Worm (Caenorhabditis elegans): ENCODE measurements around the gene R02F2.6.
A peak's percentile ranks its signal among the peaks of the same experiment; 100 is the strongest.

Gene R02F2.6

DNA sequence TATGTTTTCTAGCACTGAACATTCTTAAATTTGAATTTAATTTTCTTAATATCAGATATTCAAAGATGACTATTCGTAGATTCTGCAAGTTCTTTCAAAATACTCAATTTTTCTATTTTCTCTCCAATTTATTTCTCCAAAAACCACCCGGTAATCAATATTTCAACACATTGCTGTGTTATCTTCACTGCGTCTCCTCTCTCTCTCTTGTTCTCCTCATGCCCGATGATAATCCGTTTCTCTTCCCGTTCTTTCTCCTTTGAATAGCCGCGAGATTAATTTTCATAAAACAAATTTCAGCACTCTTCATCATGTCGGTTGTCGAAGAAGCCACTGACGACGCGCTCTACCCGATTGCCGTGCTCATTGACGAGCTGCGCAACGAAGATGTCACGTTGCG lies 28.3 kb downstream of the R02F2.6 start, which contains the start of gene paa-1:
paa-1 (plus strand) TSS at position 301 of the 400 bp plus-strand sequence.
- TF ChIP-seq ceh-39 (tag; optimal IDR thresholded peaks at IDR 0.05) (no peak), nhr-12 (tag; optimal IDR thresholded peaks at IDR 0.05) (no peak), drap-1 (GFP tag; optimal IDR thresholded peaks at IDR 0.05) (no peak), cnd-1 (tag; optimal IDR thresholded peaks at IDR 0.05) (no peak), unc-120 (tag; optimal IDR thresholded peaks at IDR 0.05; ENCODE audit: poor library complexity, severe bottlenecking) (no peak), lin-13 (tag; optimal IDR thresholded peaks at IDR 0.05) (no peak), lsy-2 (tag; optimal IDR thresholded peaks at IDR 0.05) (no peak), mab-5 (tag; optimal IDR thresholded peaks at IDR 0.05) (no peak), zip-8 (tag; optimal IDR thresholded peaks at IDR 0.05) (no peak), ham-2 (GFP tag; optimal IDR thresholded peaks at IDR 0.05) (no peak), sem-2 (GFP tag; optimal IDR thresholded peaks at IDR 0.05) (no peak), nhr-28 (tag; optimal IDR thresholded peaks at IDR 0.05) (no peak), ceh-83 (GFP tag; optimal IDR thresholded peaks at IDR 0.05) (no peak), tbx-8 (GFP tag; optimal IDR thresholded peaks at IDR 0.05) (no peak)

DNA sequence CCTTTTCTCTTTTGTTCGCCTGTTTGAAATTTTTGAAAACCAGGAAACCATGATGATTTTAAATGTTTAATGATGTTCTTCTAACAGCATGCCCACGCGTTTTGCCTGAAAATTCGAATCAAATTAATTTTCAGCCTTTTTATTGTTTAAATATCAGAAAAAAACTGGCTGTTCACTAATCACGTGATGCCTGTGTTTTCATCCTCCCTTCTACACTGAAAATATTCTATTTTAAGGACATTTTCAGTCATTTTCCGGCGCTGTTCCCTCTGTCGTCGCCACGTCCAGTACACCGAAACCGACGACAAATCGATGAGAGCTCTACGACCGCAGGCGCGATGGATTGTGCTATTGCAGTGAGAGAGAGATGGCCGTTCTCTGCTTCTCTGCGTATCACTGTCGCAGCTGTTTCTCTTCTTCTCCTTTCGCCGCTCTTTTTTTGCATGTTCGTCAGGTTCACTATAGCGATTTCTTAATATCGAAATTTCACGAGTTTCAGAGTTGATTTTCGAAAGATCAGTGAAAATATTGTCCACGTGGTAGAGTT lies 28.9 kb downstream of the R02F2.6 start, which contains the start of gene F48E8.8:
F48E8.8 (minus strand) TSS at position 51 of the 547 bp plus-strand sequence.
- TF ChIP-seq ceh-43 (GFP tag; optimal IDR thresholded peaks at IDR 0.05) = no peak
- TF ChIP-seq ceh-39 (tag; optimal IDR thresholded peaks at IDR 0.05) = no peak
- TF ChIP-seq ceh-83 (GFP tag; optimal IDR thresholded peaks at IDR 0.05) = no peak
- no peak for TF ChIP-seq mab-5 (tag; optimal IDR thresholded peaks at IDR 0.05)
- TF ChIP-seq lsy-2 (tag; optimal IDR thresholded peaks at IDR 0.05) = peak; percentile 49
- TF ChIP-seq mep-1 (tag; optimal IDR thresholded peaks at IDR 0.05) = peak; percentile 28
- TF ChIP-seq ztf-11 (tag; optimal IDR thresholded peaks at IDR 0.05) = no peak
- TF ChIP-seq nhr-2 (tag; optimal IDR thresholded peaks at IDR 0.05) = no peak
- TF ChIP-seq nhr-12 (tag; optimal IDR thresholded peaks at IDR 0.05) = no peak
- peak; percentile 70 for TF ChIP-seq unc-120 (tag; optimal IDR thresholded peaks at IDR 0.05; ENCODE audit: poor library complexity, severe bottlenecking)
- peak; percentile 87 for TF ChIP-seq hlh-1 (tag; optimal IDR thresholded peaks at IDR 0.05)
- peak; percentile 11 for TF ChIP-seq lin-13 (tag; optimal IDR thresholded peaks at IDR 0.05)
- peak; percentile 30 for TF ChIP-seq ces-1 (GFP tag; optimal IDR thresholded peaks at IDR 0.05)
- no peak for TF ChIP-seq bed-3 (GFP tag; optimal IDR thresholded peaks at IDR 0.05)

DNA sequence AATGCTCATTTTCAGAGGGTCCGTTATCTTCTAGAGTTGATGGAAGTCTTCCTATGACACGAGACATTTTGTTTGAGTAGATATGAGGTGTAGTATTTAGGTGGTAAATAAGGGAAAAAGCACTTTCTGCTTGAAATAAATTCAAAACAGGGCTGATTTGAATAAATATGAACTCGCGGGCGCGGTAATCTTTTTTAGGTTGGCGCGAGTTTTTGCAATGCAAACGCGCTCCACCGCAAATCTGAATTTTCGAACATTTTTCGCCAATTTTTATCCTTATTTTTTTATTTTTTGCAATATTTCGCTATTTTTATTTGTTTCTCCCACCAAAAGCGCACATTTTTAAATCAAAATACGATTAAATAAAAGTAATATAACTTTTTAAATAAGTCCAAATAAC lies 30.5 kb downstream of the R02F2.6 start, which contains the start of gene skpt-1:
skpt-1 (minus strand) TSS at position 219 of the 400 bp plus-strand sequence.
- TF ChIP-seq unc-120 (tag; optimal IDR thresholded peaks at IDR 0.05; ENCODE audit: poor library complexity, severe bottlenecking) = no peak
- TF ChIP-seq unc-62 (GFP tag; optimal IDR thresholded peaks at IDR 0.05) = no peak
- TF ChIP-seq unc-39 (tag; optimal IDR thresholded peaks at IDR 0.05) = no peak
- TF ChIP-seq ceh-83 (GFP tag; optimal IDR thresholded peaks at IDR 0.05) = no peak
- TF ChIP-seq nhr-28 (tag; optimal IDR thresholded peaks at IDR 0.05) = no peak
- TF ChIP-seq sptf-1 (tag; optimal IDR thresholded peaks at IDR 0.05) = no peak
- peak; percentile 63 for TF ChIP-seq lsy-2 (tag; optimal IDR thresholded peaks at IDR 0.05)
- peak; percentile 59 for TF ChIP-seq mep-1 (tag; optimal IDR thresholded peaks at IDR 0.05)
- TF ChIP-seq ceh-43 (GFP tag; optimal IDR thresholded peaks at IDR 0.05) = no peak
- TF ChIP-seq cnd-1 (tag; optimal IDR thresholded peaks at IDR 0.05) = no peak
- TF ChIP-seq nhr-12 (tag; optimal IDR thresholded peaks at IDR 0.05) = no peak
- peak; percentile 35 for TF ChIP-seq ces-1 (GFP tag; optimal IDR thresholded peaks at IDR 0.05)
- TF ChIP-seq drap-1 (GFP tag; optimal IDR thresholded peaks at IDR 0.05) = no peak
- peak; percentile 16 for TF ChIP-seq nhr-237 (tag; optimal IDR thresholded peaks at IDR 0.05)
- TF ChIP-seq lin-13 (tag; optimal IDR thresholded peaks at IDR 0.05) = no peak
- no peak for TF ChIP-seq zip-8 (tag; optimal IDR thresholded peaks at IDR 0.05)
- TF ChIP-seq mab-5 (tag; optimal IDR thresholded peaks at IDR 0.05) = no peak

DNA sequence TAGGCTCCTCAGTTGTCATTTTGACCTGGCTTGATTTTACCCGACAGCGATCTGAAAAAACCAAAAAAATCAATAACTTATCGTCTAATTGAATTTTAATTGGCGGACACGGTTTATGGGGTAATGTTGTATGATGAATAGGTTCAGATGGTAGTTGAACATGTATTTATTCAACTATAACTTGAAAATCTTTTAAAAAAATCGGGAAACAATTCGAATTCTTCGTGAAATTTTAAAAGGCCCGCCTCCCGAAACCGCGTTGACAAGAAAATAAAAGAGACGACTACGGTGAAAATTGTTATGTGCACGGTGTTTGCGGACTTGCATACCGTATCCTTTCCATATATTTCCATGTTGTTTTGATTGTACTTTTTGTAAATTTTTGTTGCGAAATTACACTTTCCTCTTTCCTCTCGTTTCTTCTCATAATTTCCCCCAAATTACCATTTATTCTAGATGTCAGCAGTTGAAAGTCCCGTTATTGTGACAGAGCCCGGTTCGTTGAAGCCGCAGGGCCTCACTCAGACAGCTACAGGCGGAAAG lies 35.9 kb downstream of the R02F2.6 start, which contains the start of the genes T24G10.2 and disl-2:
T24G10.2 (minus strand) TSS at position 51 of the 543 bp plus-strand sequence.
disl-2 (plus strand) TSS at position 457 of the 543 bp plus-strand sequence.
- TF ChIP-seq pha-4 (tag; optimal IDR thresholded peaks at IDR 0.05) = peak; percentile 72
- TF ChIP-seq unc-120 (tag; optimal IDR thresholded peaks at IDR 0.05; ENCODE audit: poor library complexity, severe bottlenecking) = peak; percentile 22
- TF ChIP-seq lsy-2 (tag; optimal IDR thresholded peaks at IDR 0.05) = peak; percentile 97
- TF ChIP-seq sptf-1 (tag; optimal IDR thresholded peaks at IDR 0.05) = no peak
- peak; percentile 62 for TF ChIP-seq lin-13 (tag; optimal IDR thresholded peaks at IDR 0.05)
- no peak for TF ChIP-seq unc-62 (GFP tag; optimal IDR thresholded peaks at IDR 0.05)
- no peak for TF ChIP-seq lin-32 (GFP tag; optimal IDR thresholded peaks at IDR 0.05)
- peak; percentile 49 for TF ChIP-seq ces-1 (GFP tag; optimal IDR thresholded peaks at IDR 0.05)

DNA sequence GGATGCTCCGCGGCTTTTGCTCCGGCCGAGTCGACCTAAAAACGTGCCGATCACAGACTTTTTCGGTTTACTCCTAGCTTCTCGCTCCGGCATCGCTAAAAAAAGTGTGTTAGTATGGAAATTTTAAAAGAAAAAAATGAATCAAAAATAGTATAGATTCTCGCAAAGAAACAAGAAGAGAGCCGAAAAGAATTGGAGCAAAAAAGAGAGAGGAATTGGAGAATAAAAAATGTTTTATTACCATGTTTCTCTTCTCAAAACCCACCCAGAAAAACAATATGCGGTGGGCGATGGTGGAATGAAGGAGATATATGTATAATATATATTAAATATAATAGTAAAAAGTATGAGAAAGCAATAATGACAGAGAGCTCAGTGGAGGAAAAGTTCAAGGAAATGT lies 38.2 kb downstream of the R02F2.6 start, which contains the start of gene W03A5.6:
W03A5.6 (minus strand) TSS at position 101 of the 400 bp plus-strand sequence.
- TF ChIP-seq mep-1 (tag; optimal IDR thresholded peaks at IDR 0.05) (no peak), nhr-28 (tag; optimal IDR thresholded peaks at IDR 0.05) (no peak), nhr-12 (tag; optimal IDR thresholded peaks at IDR 0.05) (no peak), ceh-43 (GFP tag; optimal IDR thresholded peaks at IDR 0.05) (no peak), unc-39 (tag; optimal IDR thresholded peaks at IDR 0.05) (no peak), ztf-11 (tag; optimal IDR thresholded peaks at IDR 0.05) (no peak), sem-2 (GFP tag; optimal IDR thresholded peaks at IDR 0.05) (no peak)

Data from whole organism, mixed stage, embryonic.